Worm (Caenorhabditis elegans): ENCODE data around the gene C05D11.1.

C05D11.1 gene

DNA sequence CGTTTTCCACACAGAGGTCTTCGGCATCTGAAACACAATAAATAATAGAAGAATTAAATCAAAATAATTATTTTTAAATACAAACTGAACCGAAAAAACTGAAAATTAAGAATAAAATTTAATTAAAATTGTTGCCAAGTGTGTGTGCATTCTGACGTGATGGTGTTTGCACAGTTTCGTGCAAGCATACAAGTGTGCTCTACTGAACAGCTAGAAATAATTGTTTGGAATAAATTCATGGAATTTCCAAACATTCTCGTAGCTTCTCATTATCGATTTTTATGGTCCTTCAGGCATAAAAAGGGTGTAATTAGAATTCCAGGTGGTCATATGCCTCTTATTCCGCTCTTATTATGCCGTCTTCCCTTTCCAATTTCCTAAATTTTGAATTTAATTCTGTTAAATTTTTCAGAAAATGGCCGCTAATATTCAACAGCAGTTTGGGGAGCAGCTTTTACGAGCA is 4.6 kb upstream of the C05D11.1 start, which contains the start of the genes mrps-17 and txdc-9 (continued):
- no peak for TF ChIP-seq daf-12 (tag; optimal IDR thresholded peaks at IDR 0.05)
- no peak for TF ChIP-seq attf-4 (tag; optimal IDR thresholded peaks at IDR 0.05)
- peak; percentile 75 for TF ChIP-seq dpl-1 (GFP tag; optimal IDR thresholded peaks at IDR 0.05)
- no peak for TF ChIP-seq ZK337.2 (GFP tag; IDR thresholded peaks at IDR 0.05)
- TF ChIP-seq Y5F2A.4 (GFP tag; optimal IDR thresholded peaks at IDR 0.05): no peak
- no peak for TF ChIP-seq snpc-1.2 (GFP tag; IDR thresholded peaks at IDR 0.05)
- TF ChIP-seq F49E8.2 (tag; optimal IDR thresholded peaks at IDR 0.05; ENCODE audit: borderline replicate concordance): no peak
- TF ChIP-seq hlh-30 (tag; optimal IDR thresholded peaks at IDR 0.05; ENCODE audit: insufficient read depth): no peak
- TF ChIP-seq lsy-2 (tag; optimal IDR thresholded peaks at IDR 0.05): peak; percentile 17 to 92
- peak; percentile 63 for TF ChIP-seq ces-1 (GFP tag; optimal IDR thresholded peaks at IDR 0.05)
- TF ChIP-seq aha-1 (tag): peak; percentile 90
- TF ChIP-seq egl-27 (tag; optimal IDR thresholded peaks at IDR 0.05): no peak
- TF ChIP-seq lin-29 (GFP tag; IDR thresholded peaks at IDR 0.05): no peak
- TF ChIP-seq snpc-4 (tag; optimal IDR thresholded peaks at IDR 0.05): no peak
- no peak for TF ChIP-seq mxl-2 (GFP tag; conservative IDR thresholded peaks at IDR 0.05)
- TF ChIP-seq mes-2 (tag; optimal IDR thresholded peaks at IDR 0.05; ENCODE audit: poor library complexity, severe bottlenecking): peak; percentile 89
- TF ChIP-seq R02D3.7 (tag; optimal IDR thresholded peaks at IDR 0.05): no peak
- TF ChIP-seq rbr-2 (tag; optimal IDR thresholded peaks at IDR 0.05): peak; percentile 73
- no peak for TF ChIP-seq spr-3 (GFP tag; optimal IDR thresholded peaks at IDR 0.05)
- no peak for TF ChIP-seq dmd-9 (GFP tag; IDR thresholded peaks at IDR 0.05)
- TF ChIP-seq gei-8 (GFP tag; optimal IDR thresholded peaks at IDR 0.05): no peak
- no peak for TF ChIP-seq lin-39 (tag; optimal IDR thresholded peaks at IDR 0.05)
- TF ChIP-seq sdz-12 (GFP tag; optimal IDR thresholded peaks at IDR 0.05): no peak
- TF ChIP-seq D1046.2 (GFP tag; IDR thresholded peaks at IDR 0.05): no peak
- no peak for TF ChIP-seq nhr-11 (tag; optimal IDR thresholded peaks at IDR 0.05)
- no peak for TF ChIP-seq ZK546.5 (tag; optimal IDR thresholded peaks at IDR 0.05)
- peak; percentile 42 for TF ChIP-seq hlh-11 (tag; optimal IDR thresholded peaks at IDR 0.05)
- TF ChIP-seq mxl-3 (GFP tag; optimal IDR thresholded peaks at IDR 0.05): no peak
- no peak for TF ChIP-seq zfp-2 (tag; optimal IDR thresholded peaks at IDR 0.05)
- TF ChIP-seq nhr-6 (tag; optimal IDR thresholded peaks at IDR 0.05): peak; percentile 84
- no peak; the same call in 1 of the 2 replicates for TF ChIP-seq arid-1 (GFP tag; conservative IDR thresholded peaks at IDR 0.05)
- no peak for TF ChIP-seq dmd-8 (GFP tag; IDR thresholded peaks at IDR 0.05)
- TF ChIP-seq ctbp-1 (GFP tag; IDR thresholded peaks at IDR 0.05): no peak
- no peak for TF ChIP-seq daf-8 (GFP tag; IDR thresholded peaks at IDR 0.05)
- TF ChIP-seq unc-62 (GFP tag; optimal IDR thresholded peaks at IDR 0.05 in 1 of 2): no peak
- TF ChIP-seq unc-62 (tag; optimal IDR thresholded peaks at IDR 0.05): no peak
- TF ChIP-seq jun-1 (tag; optimal IDR thresholded peaks at IDR 0.05): no peak
- no peak for TF ChIP-seq zfp-3 (GFP tag; conservative IDR thresholded peaks at IDR 0.05)
- TF ChIP-seq nhr-28 (tag; optimal IDR thresholded peaks at IDR 0.05): peak; percentile 52
- TF ChIP-seq saeg-2 (GFP tag; IDR thresholded peaks at IDR 0.05): no peak
- TF ChIP-seq nhr-25 (tag; optimal IDR thresholded peaks at IDR 0.05; ENCODE audit: borderline replicate concordance, insufficient read depth): no peak
- no peak for TF ChIP-seq ceh-28 (tag; optimal IDR thresholded peaks at IDR 0.05)
- no peak for TF ChIP-seq nhr-10 (tag; optimal IDR thresholded peaks at IDR 0.05)
- TF ChIP-seq skn-1 (tag; optimal IDR thresholded peaks at IDR 0.05): no peak
- no peak for TF ChIP-seq php-3 (GFP tag; IDR thresholded peaks at IDR 0.05)
- peak; percentile 8; the same call in 1 of the 2 replicates for TF ChIP-seq dmd-6 (GFP tag; IDR thresholded peaks at IDR 0.05)
- no peak for TF ChIP-seq ama-1 (optimal IDR thresholded peaks at IDR 0.05)
- no peak for TF ChIP-seq pha-4 (GFP tag; IDR thresholded peaks at IDR 0.05)
- TF ChIP-seq pha-4 (tag; optimal IDR thresholded peaks at IDR 0.05): peak; percentile 58
- no peak for TF ChIP-seq ztf-11 (tag; optimal IDR thresholded peaks at IDR 0.05)
- TF ChIP-seq Y105C5A.15 (GFP tag; IDR thresholded peaks at IDR 0.05): no peak
- no peak for TF ChIP-seq mep-1 (tag; optimal IDR thresholded peaks at IDR 0.05)
- peak; percentile 30 for TF ChIP-seq fkh-10 (GFP tag; optimal IDR thresholded peaks at IDR 0.05)

Data from whole organism, L4 larva.